Worm (Caenorhabditis elegans) whole organism, L2 larva: ENCODE data around the gene pigt-1.

Source experiments
- ZK546.5 ChIP-seq: sonication (generic microtip); optimal IDR thresholded peaks from 2 replicates; lab custom pipeline; 2017; ENCODE audit warnings: missing biosample characterization, missing genetic modification characterization
- ama-1 ChIP-seq: fragments of 150-350 bp; optimal IDR thresholded peaks from 2 replicates; lab custom pipeline; 2018; ENCODE audit warnings: inconsistent platforms
- blmp-1 ChIP-seq: sonication (generic microtip); optimal IDR thresholded peaks from 2 replicates; lab custom pipeline; 2017; ENCODE audit warnings: missing genetic modification characterization, mild to moderate bottlenecking, missing compliant biosample characterization, antibody characterized with exemption, moderate library complexity; ENCODE audit not compliant: insufficient read depth
- ceh-82 ChIP-seq: fragments of 150-350 bp; optimal IDR thresholded peaks from 2 replicates; lab custom pipeline; 2014; ENCODE audit warnings: missing biosample characterization, missing genetic modification characterization
- nhr-129 ChIP-seq: fragments of 150-350 bp; optimal IDR thresholded peaks from 2 replicates; lab custom pipeline; 2014; ENCODE audit warnings: missing biosample characterization, missing genetic modification characterization
- nhr-77 ChIP-seq: fragments of 150-350 bp; optimal IDR thresholded peaks from 2 replicates; lab custom pipeline; 2014; ENCODE audit warnings: missing biosample characterization, missing genetic modification characterization
- sem-4 ChIP-seq: fragments of 150-350 bp; optimal IDR thresholded peaks from 2 replicates; lab custom pipeline; 2014; ENCODE audit warnings: missing biosample characterization, missing genetic modification reagents, missing genetic modification characterization
- skn-1 ChIP-seq: sonication (generic microtip); optimal IDR thresholded peaks from 2 replicates; lab custom pipeline; 2017; ENCODE audit warnings: missing biosample characterization, missing genetic modification characterization

ce11 chrV:10975091-10975490, 16.5 kb upstream of the pigt-1 start:
- no peak for TF ChIP-seq skn-1 (tag; lab: Kevin White, UChicago)
- TF ChIP-seq nhr-77 (tag; lab: Kevin White, UChicago): no peak
- TF ChIP-seq ama-1: no peak
- no peak for TF ChIP-seq nhr-129 (tag; lab: Kevin White, UChicago)
- TF ChIP-seq ZK546.5: no peak
- no peak for TF ChIP-seq ceh-82 (tag; lab: Kevin White, UChicago)
- TF ChIP-seq sem-4 (tag; lab: Kevin White, UChicago): no peak
- TF ChIP-seq blmp-1 (tag; lab: Kevin White, UChicago): no peak
